Worm (Caenorhabditis elegans): ENCODE data around the gene dmd-5.

DNA sequence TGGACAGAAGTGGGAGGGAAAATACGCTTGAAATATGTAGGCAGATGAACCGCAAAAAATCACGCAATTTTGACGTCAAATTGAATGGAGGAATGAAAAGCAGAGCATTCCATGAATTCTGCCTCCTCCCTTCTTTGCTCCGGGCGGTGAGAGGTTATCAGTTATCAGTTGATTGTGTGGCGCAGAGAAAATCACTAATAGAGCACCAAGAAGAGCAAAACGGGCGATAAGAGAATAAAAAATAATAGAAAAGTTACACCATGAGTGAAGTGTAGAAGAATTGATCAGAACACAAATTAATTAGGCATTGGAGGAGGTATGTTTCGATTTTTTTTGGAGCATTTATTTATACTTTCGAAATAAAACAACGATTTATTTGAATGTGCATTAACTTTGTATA lies 32.5 kb upstream of the dmd-5 start:
- no peak for TF ChIP-seq ztf-29 (GFP tag; IDR thresholded peaks at IDR 0.05)
- TF ChIP-seq tab-1 (GFP tag; IDR thresholded peaks at IDR 0.05), result no peak
- TF ChIP-seq ztf-23 (GFP tag; IDR thresholded peaks at IDR 0.05), result no peak
- TF ChIP-seq ref-1 (GFP tag; conservative IDR thresholded peaks at IDR 0.05), result no peak
- no peak for TF ChIP-seq klf-2 (GFP tag; conservative IDR thresholded peaks at IDR 0.05)

Data from whole organism, midembryonic.